Worm (Caenorhabditis elegans) whole organism, early embryonic: ENCODE data around the gene F26D11.13.

Source experiments
- B0310.2 ChIP-seq: sonication (generic microtip); optimal IDR thresholded peaks from 2 replicates; lab custom pipeline; 2016; ENCODE audit warnings: mild to moderate bottlenecking, missing genetic modification characterization, missing compliant biosample characterization
- F13C5.2 ChIP-seq: sonication (generic microtip); optimal IDR thresholded peaks from 2 replicates; lab custom pipeline; 2017; ENCODE audit warnings: mild to moderate bottlenecking, missing genetic modification characterization, inconsistent platforms, missing compliant biosample characterization
- ama-1 ChIP-seq: fragments of 150-350 bp; optimal IDR thresholded peaks from 2 replicates; lab custom pipeline; 2014
- ceh-36 ChIP-seq: sonication (generic microtip); optimal IDR thresholded peaks from 2 replicates; lab custom pipeline; 2016; ENCODE audit warnings: missing genetic modification characterization, inconsistent platforms, missing compliant biosample characterization
- ets-7 ChIP-seq: sonication (generic microtip); optimal IDR thresholded peaks from 2 replicates; lab custom pipeline; 2016; ENCODE audit warnings: missing genotype, missing genetic modification characterization, missing compliant biosample characterization
- flt-1 ChIP-seq: fragments of 200-800 bp; sonication (Bioruptor generic); IDR thresholded peaks from 2 replicates; pipeline ENCODE4 v1.3.6; 2022; ENCODE audit warnings: missing genetic modification characterization, missing compliant biosample characterization
- hmg-4 ChIP-seq: fragments of 200-800 bp; sonication (Bioruptor generic); optimal IDR thresholded peaks from 2 replicates; lab custom pipeline; 2018; ENCODE audit warnings: mild to moderate bottlenecking, missing genetic modification characterization, missing compliant biosample characterization
- hnd-1 ChIP-seq: sonication (generic microtip); optimal IDR thresholded peaks from 2 replicates; lab custom pipeline; 2016; ENCODE audit warnings: missing genetic modification characterization, missing compliant biosample characterization
- pes-1 ChIP-seq: fragments of 200-800 bp; sonication (Bioruptor generic); IDR thresholded peaks from 2 replicates; pipeline ENCODE4 v1.3.6; 2022; ENCODE audit warnings: missing genetic modification reagents, missing genetic modification characterization, missing compliant biosample characterization
- scrt-1 ChIP-seq: fragments of 200-800 bp; sonication (Bioruptor generic); IDR thresholded peaks from 2 replicates; pipeline ENCODE4 v1.3.6; 2022; ENCODE audit warnings: missing genetic modification characterization, missing compliant biosample characterization
- sea-1 ChIP-seq: fragments of 200-800 bp; sonication (Bioruptor generic); conservative IDR thresholded peaks from 2 replicates; pipeline ENCODE4 v1.3.6; 2022; ENCODE audit warnings: missing genetic modification characterization, missing compliant biosample characterization
- tbx-11 ChIP-seq: fragments of 200-800 bp; sonication (Bioruptor generic); IDR thresholded peaks from 2 replicates; pipeline ENCODE4 v1.3.6; 2022; ENCODE audit warnings: missing genetic modification characterization, missing compliant biosample characterization
- tra-4 ChIP-seq: sonication (generic microtip); optimal IDR thresholded peaks from 2 replicates; lab custom pipeline; 2017; ENCODE audit warnings: missing genetic modification characterization, missing compliant biosample characterization

ce11 chrV:7955168-7955567 is 716 bp upstream of the F26D11.13 start, which contains the start of gene F26D11.12:
- TF ChIP-seq ama-1 (lab: Kevin White, UChicago), result no peak
- TF ChIP-seq flt-1 (GFP tag; lab: Robert Waterston, UW), result no peak
- no peak for TF ChIP-seq tbx-11 (GFP tag; lab: Robert Waterston, UW)
- TF ChIP-seq sea-1, result no peak
- no peak for TF ChIP-seq ceh-36 (tag; lab: Kevin White, UChicago)
- no peak for TF ChIP-seq ets-7 (tag; lab: Kevin White, UChicago)
- TF ChIP-seq tra-4 (tag; lab: Kevin White, UChicago), result no peak
- TF ChIP-seq hnd-1 (tag; lab: Kevin White, UChicago), result no peak
- no peak for TF ChIP-seq F13C5.2 (tag; lab: Kevin White, UChicago)
- no peak for TF ChIP-seq pes-1
- TF ChIP-seq hmg-4, result no peak
- no peak for TF ChIP-seq scrt-1 (GFP tag; lab: Robert Waterston, UW)
- no peak for TF ChIP-seq B0310.2
